Fruit fly (Drosophila melanogaster): ENCODE results near the gene CG4546.

The CG4546 gene

dm6 chr3R:15807306-15807705, 39.0 kb upstream of the CG4546 start:
- TF ChIP-seq pdm3 (GFP tag; optimal IDR thresholded peaks at IDR 0.05) (peak; percentile 1), dsx (GFP tag; optimal IDR thresholded peaks at IDR 0.05; ENCODE audit: poor library complexity, severe bottlenecking) (peak; percentile 94), CG10669 (GFP tag; optimal IDR thresholded peaks at IDR 0.05) (no peak), Eip93F (GFP tag; optimal IDR thresholded peaks at IDR 0.05) (no peak), Sox14 (GFP tag; optimal IDR thresholded peaks at IDR 0.05) (no peak), CG9139 (GFP tag; optimal IDR thresholded peaks at IDR 0.05) (no peak), salr (GFP tag; optimal IDR thresholded peaks at IDR 0.05) (no peak), CG1621 (tag; optimal IDR thresholded peaks at IDR 0.05) (peak; percentile 69), net (GFP tag; optimal IDR thresholded peaks at IDR 0.05) (peak; percentile 11), CG6854 (GFP tag; optimal IDR thresholded peaks at IDR 0.05) (peak; percentile 39), Lpt (GFP tag; optimal IDR thresholded peaks at IDR 0.05) (no peak)

DNA sequence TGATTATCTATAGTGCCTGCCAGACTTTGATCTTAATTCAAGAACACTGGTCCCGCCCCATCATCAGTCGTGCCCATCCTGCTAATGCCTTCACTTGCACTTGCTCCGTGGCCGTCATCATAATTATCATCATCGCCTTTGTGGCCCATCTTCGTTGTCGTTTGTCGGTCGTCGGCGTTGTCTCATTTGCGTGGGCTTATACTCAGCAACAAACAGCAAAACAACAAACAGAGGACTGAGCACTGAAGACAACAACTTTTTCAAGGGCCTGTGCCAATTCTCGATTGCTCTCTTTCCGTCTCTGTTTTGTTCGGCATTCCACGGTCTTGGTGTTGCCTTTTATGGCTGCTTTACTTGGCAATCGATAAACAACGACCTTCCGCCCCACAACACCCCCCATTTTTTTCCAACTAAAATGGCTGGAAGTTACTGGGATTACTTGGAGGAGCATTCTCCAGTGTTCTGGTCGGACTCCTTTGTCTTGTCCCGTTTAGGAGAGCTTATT, 38.4 kb upstream of the CG4546 start:
- TF ChIP-seq CG9139 (GFP tag; optimal IDR thresholded peaks at IDR 0.05): no peak
- TF ChIP-seq CG6163 (GFP tag; IDR thresholded peaks at IDR 0.05): 0 out of 3 replicates have a peak, but pooled peaks have one; percentile 17
- no peak for TF ChIP-seq Gug (GFP tag; IDR thresholded peaks at IDR 0.05)
- TF ChIP-seq CG4318 (GFP tag; optimal IDR thresholded peaks at IDR 0.05): no peak
- TF ChIP-seq Blimp-1 (GFP tag; optimal IDR thresholded peaks at IDR 0.05): peak; percentile 41
- TF ChIP-seq Ets96B (tag; optimal IDR thresholded peaks at IDR 0.05): no peak
- no peak for TF ChIP-seq acj6 (GFP tag; optimal IDR thresholded peaks at IDR 0.05)
- TF ChIP-seq spab (GFP tag; optimal IDR thresholded peaks at IDR 0.05): no peak

- no peak for TF ChIP-seq Ets21C (GFP tag; optimal IDR thresholded peaks at IDR 0.05)
- TF ChIP-seq fd85E (GFP tag; optimal IDR thresholded peaks at IDR 0.05): no peak
- peak; percentile 12; the same call in 1 of the 3 replicates for TF ChIP-seq eg (GFP tag; IDR thresholded peaks at IDR 0.05)
- TF ChIP-seq ss (GFP tag; optimal IDR thresholded peaks at IDR 0.05): peak in 1 of 2 experiments; percentile 46
- TF ChIP-seq Eip78C (GFP tag): peak; percentile 30
- peak; percentile 17 for TF ChIP-seq CG3919 (GFP tag; optimal IDR thresholded peaks at IDR 0.05)
- peak; percentile 3 for TF ChIP-seq Sox102F (GFP tag; optimal IDR thresholded peaks at IDR 0.05)
These were observed 36.0 kb upstream of the CG4546 start for dm6 chr3R:15810369-15810768.

DNA sequence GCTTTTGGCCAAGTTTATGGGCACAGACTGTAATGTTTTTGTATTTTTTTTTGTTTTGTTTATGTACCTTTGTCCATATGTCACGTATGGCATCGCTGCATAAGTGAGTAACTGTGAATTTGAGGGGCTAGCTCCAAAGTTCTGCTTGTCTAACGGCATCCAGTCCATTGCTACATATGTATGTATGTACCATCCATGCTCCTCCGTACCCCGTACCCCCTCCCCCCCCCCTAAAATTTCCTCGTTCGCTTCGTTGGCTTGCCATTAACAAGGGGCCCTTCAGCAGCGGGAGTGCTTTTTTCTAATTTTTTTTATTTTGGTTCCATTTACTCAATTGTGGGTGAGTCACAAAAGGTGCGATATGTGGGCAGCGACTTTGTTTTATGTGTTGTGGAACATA, 32.2 kb upstream of the CG4546 start:
- TF ChIP-seq Eip78C (GFP tag) (no peak), CG16779 (tag; optimal IDR thresholded peaks at IDR 0.05) (no peak), Hr39 (GFP tag; optimal IDR thresholded peaks at IDR 0.05) (no peak), CG11902 (GFP tag; optimal IDR thresholded peaks at IDR 0.05) (no peak), Eip75B (GFP tag; optimal IDR thresholded peaks at IDR 0.05) (no peak), CG3032 (tag; optimal IDR thresholded peaks at IDR 0.05) (no peak), CG11762 (GFP tag; optimal IDR thresholded peaks at IDR 0.05; ENCODE audit: insufficient read depth) (no peak), fd85E (GFP tag; optimal IDR thresholded peaks at IDR 0.05) (no peak), Gug (GFP tag; IDR thresholded peaks at IDR 0.05) (no peak), salr (GFP tag; optimal IDR thresholded peaks at IDR 0.05) (no peak), esn (GFP tag; optimal IDR thresholded peaks at IDR 0.05) (no peak), CG8119 (GFP tag; IDR thresholded peaks at IDR 0.05) (no peak), CG10669 (GFP tag; optimal IDR thresholded peaks at IDR 0.05) (no peak), CG15336 (GFP tag; IDR thresholded peaks at IDR 0.05) (no peak)

dm6 chr3R:15816276-15816675, 30.1 kb upstream of the CG4546 start:
- TF ChIP-seq CG1621 (tag; optimal IDR thresholded peaks at IDR 0.05) (no peak), OdsH (GFP tag; optimal IDR thresholded peaks at IDR 0.05) (peak; percentile 47), CG6854 (GFP tag; optimal IDR thresholded peaks at IDR 0.05) (no peak), CG3032 (tag; optimal IDR thresholded peaks at IDR 0.05) (no peak), cyc (GFP tag; optimal IDR thresholded peaks at IDR 0.05) (peak; percentile 32), CG6808 (GFP tag; optimal IDR thresholded peaks at IDR 0.05) (no peak), eg (GFP tag; IDR thresholded peaks at IDR 0.05) (peak; percentile 54; the same call in 1 of the 3 replicates), topi (GFP tag; optimal IDR thresholded peaks at IDR 0.05) (peak; percentile 26), CG8632 (GFP tag; optimal IDR thresholded peaks at IDR 0.05) (no peak), Sox102F (GFP tag; optimal IDR thresholded peaks at IDR 0.05) (peak; percentile 18), Smox (GFP tag; optimal IDR thresholded peaks at IDR 0.05) (peak; percentile 24), ss (GFP tag; optimal IDR thresholded peaks at IDR 0.05) (no peak), CG8119 (GFP tag; IDR thresholded peaks at IDR 0.05) (peak; percentile 36; the same call in 1 of the 3 replicates), CG15336 (GFP tag; IDR thresholded peaks at IDR 0.05) (peak; percentile 44), CG31627 (GFP tag; optimal IDR thresholded peaks at IDR 0.05) (peak; percentile 46), CG6163 (GFP tag; IDR thresholded peaks at IDR 0.05) (peak; percentile 73), CG7368 (GFP tag; optimal IDR thresholded peaks at IDR 0.05) (peak; percentile 33), acj6 (GFP tag; optimal IDR thresholded peaks at IDR 0.05) (peak; percentile 30), svp (GFP tag) (peak; percentile 39), Met (GFP tag; optimal IDR thresholded peaks at IDR 0.05) (peak; percentile 31)

All from whole organism, prepupa.